Fruit fly (Drosophila melanogaster): ENCODE data around the gene CG44303.

The CG44303 gene

dm6 chrX:6638123-6638522 is 49.1 kb downstream of the CG44303 start:
- TF ChIP-seq lola (GFP tag; optimal IDR thresholded peaks at IDR 0.05) (no peak), Hnf4 (GFP tag; optimal IDR thresholded peaks at IDR 0.05) (no peak), sv (GFP tag; optimal IDR thresholded peaks at IDR 0.05) (no peak), Myc (optimal IDR thresholded peaks at IDR 0.05) (no peak), Jra (GFP tag; optimal IDR thresholded peaks at IDR 0.05) (no peak)

Measured in whole organism, wandering third instar larva.